Worm (Caenorhabditis elegans) whole organism, young adult: ENCODE measurements around the gene C08F8.9.

ENCODE experiments used
- B0019.2 ChIP-seq: fragments of 200-800 bp; sonication (Bioruptor generic); conservative IDR thresholded peaks from 2 replicates; pipeline ENCODE4 v1.3.6; 2022; ENCODE audit warnings: missing genetic modification reagents, missing genetic modification characterization, missing compliant biosample characterization
- B0261.1 ChIP-seq: sonication (generic microtip); optimal IDR thresholded peaks from 2 replicates; lab custom pipeline; 2016; ENCODE audit warnings: mild to moderate bottlenecking, missing genetic modification characterization, moderate library complexity, missing compliant biosample characterization
- C17E4.6 ChIP-seq: fragments of 200-800 bp; sonication (Bioruptor generic); IDR thresholded peaks from 2 replicates; pipeline ENCODE4 v1.3.6; 2022; ENCODE audit warnings: missing genetic modification reagents, missing genetic modification characterization, missing compliant biosample characterization
- F10E7.11 ChIP-seq: sonication (generic microtip); optimal IDR thresholded peaks from 2 replicates; lab custom pipeline; 2017; ENCODE audit warnings: mild to moderate bottlenecking, missing genetic modification characterization, moderate library complexity, missing compliant biosample characterization
- F23B12.7 ChIP-seq: sonication (generic microtip); optimal IDR thresholded peaks from 2 replicates; lab custom pipeline; 2017; ENCODE audit warnings: missing genetic modification characterization, mild to moderate bottlenecking, missing compliant biosample characterization, antibody characterized with exemption, moderate library complexity; ENCODE audit not compliant: insufficient read depth
- F39B2.1 ChIP-seq: fragments of 200-800 bp; sonication (Bioruptor generic); IDR thresholded peaks from 2 replicates; pipeline ENCODE4 v1.3.6; 2022; ENCODE audit warnings: missing genetic modification reagents, missing genetic modification characterization, missing compliant biosample characterization
- Y53F4B.3 ChIP-seq: fragments of 200-800 bp; sonication (Bioruptor generic); IDR thresholded peaks from 2 replicates; pipeline ENCODE4 v1.3.6; 2022; ENCODE audit warnings: missing genetic modification reagents, missing genetic modification characterization, missing compliant biosample characterization
- Y53G8AR.9 ChIP-seq: fragments of 200-800 bp; sonication (Bioruptor generic); conservative IDR thresholded peaks from 2 replicates; pipeline ENCODE4 v1.3.6; 2022; ENCODE audit warnings: missing genetic modification reagents, missing genetic modification characterization, missing compliant biosample characterization
- Y56A3A.18 ChIP-seq: fragments of 200-800 bp; sonication (Bioruptor generic); IDR thresholded peaks from 2 replicates; pipeline ENCODE4 v1.3.6; 2022; ENCODE audit warnings: missing genetic modification reagents, missing genetic modification characterization, missing compliant biosample characterization
- Y95B8A.8 ChIP-seq: fragments of 200-800 bp; sonication (Bioruptor generic); IDR thresholded peaks from 2 replicates; pipeline ENCODE4 v1.3.6; 2022; ENCODE audit warnings: missing genetic modification reagents, missing genetic modification characterization, missing compliant biosample characterization
- aptf-3 ChIP-seq: fragments of 200-800 bp; sonication (Bioruptor generic); IDR thresholded peaks from 2 replicates; pipeline ENCODE4 v1.3.6; 2022; ENCODE audit warnings: missing genetic modification characterization, missing compliant biosample characterization
- atf-7 ChIP-seq: sonication (generic microtip); optimal IDR thresholded peaks from 2 replicates; lab custom pipeline; 2017; ENCODE audit warnings: mild to moderate bottlenecking, missing genetic modification characterization, missing compliant biosample characterization
- athp-1 ChIP-seq: sonication (generic microtip); optimal IDR thresholded peaks from 2 replicates; lab custom pipeline; 2017; ENCODE audit warnings: mild to moderate bottlenecking, missing genetic modification characterization, missing compliant biosample characterization
- bed-2 ChIP-seq: fragments of 200-800 bp; sonication (Bioruptor generic); IDR thresholded peaks from 2 replicates; pipeline ENCODE4 v1.3.6; 2022; ENCODE audit warnings: missing genetic modification reagents, missing genetic modification characterization, missing compliant biosample characterization
- ccch-3 ChIP-seq: fragments of 200-800 bp; sonication (Bioruptor generic); optimal IDR thresholded peaks from 2 replicates; lab custom pipeline; 2018; ENCODE audit warnings: mild to moderate bottlenecking, missing genetic modification characterization, missing compliant biosample characterization
- cebp-1 ChIP-seq, 2 experiments: fragments of 200-800 bp in 1 of 2; sonication (Bioruptor generic) in 1 of 2; sonication (generic microtip) in 1 of 2; IDR thresholded peaks in 1 of 2; optimal IDR thresholded peaks in 1 of 2; 2 replicates each; pipeline versions ENCODE4 v1.3.6 to Lab custom; 2017 to 2022; ENCODE audit warnings: missing compliant biosample characterization in 2 of 2, missing genetic modification characterization in 2 of 2, mild to moderate bottlenecking in 1 of 2, missing genetic modification reagents in 1 of 2, moderate library complexity in 1 of 2
- ceh-58 ChIP-seq: fragments of 200-800 bp; sonication (Bioruptor generic); IDR thresholded peaks from 2 replicates; pipeline ENCODE4 v1.3.6; 2022; ENCODE audit warnings: missing genetic modification characterization, missing compliant biosample characterization
- ceh-79 ChIP-seq: sonication (generic microtip); optimal IDR thresholded peaks from 2 replicates; lab custom pipeline; 2017; ENCODE audit warnings: mild to moderate bottlenecking, missing genetic modification characterization, missing compliant biosample characterization
- ceh-91 ChIP-seq: fragments of 200-800 bp; sonication (Bioruptor generic); IDR thresholded peaks from 2 replicates; pipeline ENCODE4 v1.3.6; 2022; ENCODE audit warnings: missing genetic modification reagents, missing genetic modification characterization, missing compliant biosample characterization
- die-1 ChIP-seq: sonication (generic microtip); optimal IDR thresholded peaks from 2 replicates; lab custom pipeline; 2016; ENCODE audit warnings: missing genotype, mild to moderate bottlenecking, missing genetic modification characterization, missing compliant biosample characterization
- dpl-1 ChIP-seq: fragments of 150-350 bp; optimal IDR thresholded peaks from 2 replicates; lab custom pipeline; 2014; ENCODE audit warnings: missing biosample characterization, missing genetic modification reagents, missing genetic modification characterization
- egl-44 ChIP-seq: fragments of 200-800 bp; sonication (Bioruptor generic); IDR thresholded peaks from 2 replicates; pipeline ENCODE4 v1.3.6; 2022; ENCODE audit warnings: missing genetic modification reagents, missing genetic modification characterization, missing compliant biosample characterization
- egrh-3 ChIP-seq: fragments of 200-800 bp; sonication (Bioruptor generic); IDR thresholded peaks from 2 replicates; pipeline ENCODE4 v1.3.6; 2022; ENCODE audit warnings: missing genetic modification reagents, missing genetic modification characterization, missing compliant biosample characterization
- ekl-4 ChIP-seq: fragments of 200-800 bp; sonication (Bioruptor generic); IDR thresholded peaks from 2 replicates; pipeline ENCODE4 v1.3.6; 2022; ENCODE audit warnings: missing genetic modification reagents, missing genetic modification characterization, missing compliant biosample characterization
- him-1 ChIP-seq: sonication (generic microtip); optimal IDR thresholded peaks from 2 replicates; lab custom pipeline; 2016; ENCODE audit warnings: missing genotype, missing genetic modification reagents, missing genetic modification characterization, missing compliant biosample characterization
- hlh-26 ChIP-seq: fragments of 200-800 bp; sonication (Bioruptor generic); conservative IDR thresholded peaks from 2 replicates; pipeline ENCODE4 v1.3.6; 2022; ENCODE audit warnings: missing genetic modification reagents, missing genetic modification characterization, missing compliant biosample characterization
- let-526 ChIP-seq: fragments of 200-800 bp; sonication (Bioruptor generic); IDR thresholded peaks from 2 replicates; pipeline ENCODE4 v1.3.6; 2022; ENCODE audit warnings: missing genetic modification reagents, missing genetic modification characterization, missing compliant biosample characterization
- lin-35 ChIP-seq, 3 experiments: fragments of 150-350 bp in 2 of 3; sonication (generic microtip) in 1 of 3; optimal IDR thresholded peaks; 2 replicates each; lab custom pipeline; 2014 to 2018; ENCODE audit warnings: missing biosample characterization in 3 of 3, missing genetic modification characterization in 3 of 3, missing genetic modification reagents in 3 of 3
- lin-40 ChIP-seq: sonication (generic microtip); optimal IDR thresholded peaks from 2 replicates; lab custom pipeline; 2016; ENCODE audit warnings: missing genetic modification characterization, mild to moderate bottlenecking, missing compliant biosample characterization, missing genotype, missing genetic modification reagents
- lir-1 ChIP-seq: fragments of 200-800 bp; sonication (Bioruptor generic); conservative IDR thresholded peaks from 2 replicates; pipeline ENCODE4 v1.3.6; 2022; ENCODE audit warnings: missing genetic modification reagents, missing genetic modification characterization, missing compliant biosample characterization
- madf-10 ChIP-seq: sonication (generic microtip); optimal IDR thresholded peaks from 2 replicates; lab custom pipeline; 2016; ENCODE audit warnings: mild to moderate bottlenecking, missing genetic modification characterization, missing compliant biosample characterization
- madf-3 ChIP-seq: fragments of 200-800 bp; sonication (Bioruptor generic); IDR thresholded peaks from 2 replicates; pipeline ENCODE4 v1.3.6; 2022; ENCODE audit warnings: missing genetic modification reagents, missing genetic modification characterization, missing compliant biosample characterization
- madf-6 ChIP-seq: fragments of 200-800 bp; sonication (Bioruptor generic); IDR thresholded peaks from 2 replicates; pipeline ENCODE4 v1.3.6; 2022; ENCODE audit warnings: missing genetic modification reagents, missing genetic modification characterization, missing compliant biosample characterization
- mel-28 ChIP-seq: sonication (generic microtip); optimal IDR thresholded peaks from 2 replicates; lab custom pipeline; 2016; ENCODE audit warnings: borderline replicate concordance, mild to moderate bottlenecking, missing genetic modification characterization, missing compliant biosample characterization
- mxl-1 ChIP-seq: sonication (generic microtip); optimal IDR thresholded peaks from 2 replicates; lab custom pipeline; 2016; ENCODE audit warnings: missing genetic modification characterization, missing compliant biosample characterization
- nhr-120 ChIP-seq: fragments of 200-800 bp; sonication (Bioruptor generic); IDR thresholded peaks from 2 replicates; pipeline ENCODE4 v1.3.6; 2022; ENCODE audit warnings: missing genetic modification characterization, missing compliant biosample characterization
- nhr-80 ChIP-seq: sonication (generic microtip); optimal IDR thresholded peaks from 2 replicates; lab custom pipeline; 2016; ENCODE audit warnings: missing genetic modification characterization, missing compliant biosample characterization
- rec-8 ChIP-seq, 2 experiments: sonication (generic microtip); optimal IDR thresholded peaks; 2 replicates each; lab custom pipeline; 2016; ENCODE audit warnings: mild to moderate bottlenecking in 2 of 2, missing genetic modification characterization in 2 of 2, missing genetic modification reagents in 2 of 2, missing genotype in 2 of 2, missing biosample characterization in 1 of 2, missing compliant biosample characterization in 1 of 2, moderate library complexity in 1 of 2
- repo-1 ChIP-seq: sonication (generic microtip); optimal IDR thresholded peaks from 2 replicates; lab custom pipeline; 2017; ENCODE audit warnings: mild to moderate bottlenecking, missing genetic modification characterization, missing compliant biosample characterization
- rpc-1 ChIP-seq, 2 experiments: fragments of 150-350 bp in 1 of 2; sonication (generic microtip) in 1 of 2; optimal IDR thresholded peaks; 2 replicates each; lab custom pipeline; 2014 to 2018; ENCODE audit warnings: missing biosample characterization in 1 of 2, missing genetic modification characterization in 1 of 2, missing genetic modification reagents in 1 of 2, missing genotype in 1 of 2
- snpc-1.1 ChIP-seq: sonication (generic microtip); optimal IDR thresholded peaks from 2 replicates; lab custom pipeline; 2017; ENCODE audit warnings: missing genetic modification characterization, mild to moderate bottlenecking, missing compliant biosample characterization, antibody characterized with exemption, moderate library complexity, missing genotype, missing genetic modification reagents; ENCODE audit not compliant: insufficient read depth
- snpc-1.3 ChIP-seq: sonication (generic microtip); optimal IDR thresholded peaks from 2 replicates; lab custom pipeline; 2017; ENCODE audit warnings: missing genetic modification characterization, mild to moderate bottlenecking, missing compliant biosample characterization, antibody characterized with exemption, moderate library complexity, missing genotype, missing genetic modification reagents; ENCODE audit not compliant: insufficient read depth
- somi-1 ChIP-seq: fragments of 200-800 bp; sonication (Bioruptor generic); optimal IDR thresholded peaks from 2 replicates; lab custom pipeline; 2018; ENCODE audit warnings: mild to moderate bottlenecking, missing genetic modification characterization, missing compliant biosample characterization
- tbp1 ChIP-seq: fragments of 200-800 bp; sonication (Bioruptor generic); optimal IDR thresholded peaks from 2 replicates; lab custom pipeline; 2018; ENCODE audit warnings: mild to moderate bottlenecking, missing genetic modification characterization, missing compliant biosample characterization
- unc-130 ChIP-seq: sonication (generic microtip); optimal IDR thresholded peaks from 2 replicates; lab custom pipeline; 2016; ENCODE audit warnings: missing genetic modification reagents, missing genetic modification characterization, missing compliant biosample characterization
- zfh-2 ChIP-seq: fragments of 200-800 bp; sonication (Bioruptor generic); conservative IDR thresholded peaks from 2 replicates; pipeline ENCODE4 v1.3.6; 2022; ENCODE audit warnings: missing genetic modification reagents, missing genetic modification characterization, missing compliant biosample characterization

The C08F8.9 gene

ce11 chrIV:11149454-11150163, 28.8 kb downstream of the C08F8.9 start, which contains the start of the genes F01G4.6 and pfd-1:
Gene F01G4.6 (minus strand): TSS chrIV:11149504.
Gene pfd-1 (plus strand): TSS chrIV:11150113.
- TF ChIP-seq rec-8 (tag; optimal IDR thresholded peaks at IDR 0.05; lab: Kevin White, UChicago) (no peak), cebp-1 (GFP tag; IDR thresholded peaks at IDR 0.05; lab: Robert Waterston, UW) (no peak), cebp-1 (tag; optimal IDR thresholded peaks at IDR 0.05; lab: Kevin White, UChicago) (peak; percentile 82), snpc-1.3 (peak; percentile 22), F39B2.1 (GFP tag; lab: Robert Waterston, UW) (no peak), mel-28 (tag; lab: Kevin White, UChicago) (no peak), madf-3 (GFP tag; lab: Robert Waterston, UW) (peak; percentile 74; the same call in 1 of the 2 replicates), somi-1 (GFP tag; lab: Kevin White, UChicago) (peak; percentile 1), him-1 (no peak), mxl-1 (tag; lab: Kevin White, UChicago) (no peak), lin-40 (tag; lab: Kevin White, UChicago) (peak; percentile 85), F23B12.7 (tag; lab: Kevin White, UChicago) (peak; percentile 73), hlh-26 (GFP tag; lab: Robert Waterston, UW) (no peak), snpc-1.1 (no peak), ccch-3 (GFP tag; lab: Kevin White, UChicago) (no peak), B0019.2 (GFP tag; lab: Robert Waterston, UW) (no peak), ceh-91 (GFP tag; lab: Robert Waterston, UW) (0 out of 2 replicates have a peak, but pooled peaks have one; percentile 27), repo-1 (tag; lab: Kevin White, UChicago) (peak; percentile 37), ceh-58 (GFP tag; lab: Robert Waterston, UW) (no peak), nhr-80 (peak; percentile 30), atf-7 (peak; percentile 50), lin-35 (GFP tag; optimal IDR thresholded peaks at IDR 0.05; lab: Kevin White, UChicago) (peak in 1 of 3 experiments; percentile 91), nhr-120 (GFP tag; lab: Robert Waterston, UW) (no peak), egl-44 (no peak), tbp1 (peak; percentile 69), aptf-3 (GFP tag; lab: Robert Waterston, UW) (no peak), egrh-3 (no peak), Y95B8A.8 (GFP tag; lab: Robert Waterston, UW) (0 out of 2 replicates have a peak, but pooled peaks have one; percentile 49), Y53G8AR.9 (GFP tag; lab: Robert Waterston, UW) (peak; percentile 85), unc-130 (GFP tag; lab: Kevin White, UChicago) (no peak), C17E4.6 (no peak; the same call in 1 of the 2 replicates), rpc-1 (optimal IDR thresholded peaks at IDR 0.05; lab: Kevin White, UChicago) (no peak), rpc-1 (tag; optimal IDR thresholded peaks at IDR 0.05; lab: Kevin White, UChicago) (no peak), dpl-1 (GFP tag; lab: Kevin White, UChicago) (peak; percentile 43), Y56A3A.18 (GFP tag; lab: Robert Waterston, UW) (peak; percentile 51; the same call in 1 of the 2 replicates), lir-1 (GFP tag; lab: Robert Waterston, UW) (peak; percentile 54), ekl-4 (peak; percentile 85), bed-2 (no peak), Y53F4B.3 (no peak), athp-1 (tag; lab: Kevin White, UChicago) (no peak), madf-10 (peak; percentile 55), let-526 (no peak), zfh-2 (GFP tag; lab: Robert Waterston, UW) (0 out of 2 replicates have a peak, but pooled peaks have one; percentile 13), madf-6 (GFP tag; lab: Robert Waterston, UW) (peak; percentile 85), die-1 (tag; lab: Kevin White, UChicago) (no peak), ceh-79 (no peak), F10E7.11 (tag; lab: Kevin White, UChicago) (no peak), B0261.1 (tag; lab: Kevin White, UChicago) (no peak)
